Fruit fly (Drosophila melanogaster): ENCODE data around the gene CG12541.
A peak's percentile ranks its signal among the peaks of the same experiment; 100 is the strongest.

The CG12541 gene

DNA sequence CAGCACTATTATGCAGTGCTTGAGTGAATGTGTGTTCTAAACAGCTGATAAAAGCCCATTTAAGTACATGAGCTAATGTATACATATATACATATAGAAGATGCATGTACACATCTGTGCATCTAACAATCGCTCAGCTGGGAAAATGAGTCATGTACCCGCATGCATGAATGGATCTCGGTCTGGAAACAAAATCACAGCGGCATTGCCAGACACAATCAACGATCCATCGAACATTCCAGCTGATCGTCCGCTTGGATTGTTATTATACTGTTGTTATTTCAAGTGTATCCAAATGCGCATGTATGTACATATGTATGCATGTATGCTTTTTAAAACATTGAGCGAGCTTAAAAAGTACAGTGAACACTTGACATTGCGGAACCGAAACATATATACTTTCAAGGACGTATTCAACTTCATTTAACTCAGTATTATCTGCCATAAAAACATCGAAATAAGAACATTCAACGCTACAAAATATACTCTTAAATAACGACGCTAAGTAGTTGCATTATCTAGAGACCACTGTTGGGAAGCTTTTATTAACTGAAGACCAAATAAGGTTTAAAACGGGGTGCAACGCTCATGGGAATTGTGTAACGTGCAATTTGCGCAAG, 29.6 kb upstream of the CG12541 start (continued):
- peak; percentile 93 for TF ChIP-seq Hr39 (GFP tag; optimal IDR thresholded peaks at IDR 0.05)
- TF ChIP-seq Hr4 (GFP tag; optimal IDR thresholded peaks at IDR 0.05): peak; percentile 88
- peak; percentile 91 for TF ChIP-seq esn (GFP tag; optimal IDR thresholded peaks at IDR 0.05)
- TF ChIP-seq pdm3 (GFP tag; optimal IDR thresholded peaks at IDR 0.05): peak; percentile 90
- peak; percentile 49 to 62 for TF ChIP-seq salr (GFP tag; optimal IDR thresholded peaks at IDR 0.05)
- peak; percentile 90 for TF ChIP-seq topi (GFP tag; optimal IDR thresholded peaks at IDR 0.05)
- TF ChIP-seq Sox14 (GFP tag; optimal IDR thresholded peaks at IDR 0.05): peak; percentile 84
- peak; percentile 17 for TF ChIP-seq CG9139 (GFP tag; optimal IDR thresholded peaks at IDR 0.05)
- TF ChIP-seq CG7368 (GFP tag; optimal IDR thresholded peaks at IDR 0.05): peak; percentile 83
- peak; percentile 75 for TF ChIP-seq Gug (GFP tag; IDR thresholded peaks at IDR 0.05)
- TF ChIP-seq CG4318 (GFP tag; optimal IDR thresholded peaks at IDR 0.05): peak; percentile 70
- peak; percentile 74 for TF ChIP-seq CG6808 (GFP tag; optimal IDR thresholded peaks at IDR 0.05)
- TF ChIP-seq CG31627 (GFP tag; optimal IDR thresholded peaks at IDR 0.05): peak; percentile 92
- peak; percentile 70 for TF ChIP-seq dac (GFP tag; optimal IDR thresholded peaks at IDR 0.05)
- peak; percentile 78 for TF ChIP-seq achi (GFP tag; optimal IDR thresholded peaks at IDR 0.05)
- TF ChIP-seq spab (GFP tag; optimal IDR thresholded peaks at IDR 0.05): peak; percentile 31
- peak; percentile 85 for TF ChIP-seq CG15336 (GFP tag; IDR thresholded peaks at IDR 0.05)
- TF ChIP-seq Sox15 (GFP tag; optimal IDR thresholded peaks at IDR 0.05): peak; percentile 73

DNA sequence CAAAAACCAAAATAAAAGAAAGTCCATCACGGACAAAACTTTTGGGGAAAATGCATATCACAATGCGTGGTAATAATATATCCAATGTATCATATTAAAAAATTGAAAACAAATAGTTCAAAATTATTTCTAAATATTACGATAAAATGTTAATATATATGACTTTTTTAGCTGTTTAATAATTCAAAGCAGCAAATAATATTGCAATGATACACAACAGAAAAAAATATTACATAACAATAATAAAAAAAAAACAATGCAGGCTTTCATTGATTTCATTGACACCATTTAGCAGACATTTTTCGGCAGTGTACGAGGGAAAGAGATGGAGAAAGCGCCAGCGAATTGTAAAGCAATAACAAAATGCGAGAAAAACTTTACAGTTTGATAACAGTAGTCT, 29.0 kb upstream of the CG12541 start:
- TF ChIP-seq Hr4 (GFP tag; optimal IDR thresholded peaks at IDR 0.05): peak; percentile 63
- TF ChIP-seq topi (GFP tag; optimal IDR thresholded peaks at IDR 0.05): no peak
- peak; percentile 51; the same call in 1 of the 3 replicates for TF ChIP-seq CG8119 (GFP tag; IDR thresholded peaks at IDR 0.05)
- peak; percentile 43; the same call in 1 of the 3 replicates for TF ChIP-seq eg (GFP tag; IDR thresholded peaks at IDR 0.05)
- TF ChIP-seq Eip78C (GFP tag): peak; percentile 70
- TF ChIP-seq CG32006 (GFP tag; optimal IDR thresholded peaks at IDR 0.05): peak; percentile 72
- no peak for TF ChIP-seq CG16779 (tag; optimal IDR thresholded peaks at IDR 0.05)
- peak; percentile 33 for TF ChIP-seq CG4318 (GFP tag; optimal IDR thresholded peaks at IDR 0.05)

DNA sequence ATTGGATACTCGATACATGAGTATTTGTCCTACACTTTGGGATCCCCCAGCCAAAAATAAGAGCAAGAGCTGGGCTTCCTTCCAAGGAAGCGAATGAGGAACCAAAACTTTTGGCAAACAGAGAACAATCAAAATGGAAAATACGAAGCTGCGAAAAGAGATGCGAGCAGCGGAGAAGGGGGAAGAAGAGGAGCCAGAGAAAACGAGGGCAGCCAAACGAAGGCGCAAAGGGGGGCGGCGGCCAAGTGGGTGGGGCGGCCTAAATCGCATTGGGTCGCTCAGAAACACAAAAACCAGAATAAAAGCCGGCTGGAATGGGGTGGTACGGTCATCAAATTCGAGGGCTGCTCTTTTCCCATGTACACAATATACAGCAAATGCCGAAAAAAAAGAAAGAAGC, 28.3 kb upstream of the CG12541 start:
- TF ChIP-seq Gug (GFP tag; IDR thresholded peaks at IDR 0.05) (no peak), Sox102F (GFP tag; optimal IDR thresholded peaks at IDR 0.05) (no peak), Lpt (GFP tag; optimal IDR thresholded peaks at IDR 0.05) (no peak), fd59A (GFP tag; optimal IDR thresholded peaks at IDR 0.05) (no peak), Ets96B (tag; optimal IDR thresholded peaks at IDR 0.05) (no peak), CG6792 (GFP tag; optimal IDR thresholded peaks at IDR 0.05) (no peak), CG11294 (GFP tag; IDR thresholded peaks at IDR 0.05) (no peak), Eip78C (GFP tag) (no peak), CG16779 (tag; optimal IDR thresholded peaks at IDR 0.05) (no peak), Smox (GFP tag; optimal IDR thresholded peaks at IDR 0.05) (no peak), vri (GFP tag; optimal IDR thresholded peaks at IDR 0.05) (no peak), Ets21C (GFP tag; optimal IDR thresholded peaks at IDR 0.05) (no peak), topi (GFP tag; optimal IDR thresholded peaks at IDR 0.05) (no peak), fkh (GFP tag; optimal IDR thresholded peaks at IDR 0.05) (no peak), CG31627 (GFP tag; optimal IDR thresholded peaks at IDR 0.05) (no peak), Sox15 (GFP tag; optimal IDR thresholded peaks at IDR 0.05) (no peak), CG8319 (GFP tag; optimal IDR thresholded peaks at IDR 0.05) (no peak)

DNA sequence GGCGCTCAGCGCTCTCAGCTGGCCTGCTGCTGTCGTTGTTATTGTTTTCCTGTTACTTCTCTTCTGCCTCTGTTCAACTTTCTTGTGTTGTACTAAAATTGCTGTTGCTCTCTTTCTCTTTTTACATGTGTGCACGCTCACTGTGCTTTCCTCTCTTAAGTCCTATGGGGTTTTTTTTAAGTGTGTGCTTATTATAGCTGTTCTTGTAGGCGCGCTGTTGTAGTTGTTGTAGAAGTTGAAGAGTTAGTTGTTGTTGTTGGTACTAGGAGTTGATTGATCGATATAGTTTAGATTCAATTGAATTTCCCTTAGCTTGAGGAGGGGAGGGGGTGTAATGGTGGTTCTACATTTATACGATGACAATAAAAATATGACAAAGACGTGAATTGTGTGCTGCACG, 26.1 kb upstream of the CG12541 start:
- no peak for TF ChIP-seq CG6276 (GFP tag; optimal IDR thresholded peaks at IDR 0.05)
- TF ChIP-seq dsx (GFP tag; optimal IDR thresholded peaks at IDR 0.05; ENCODE audit: poor library complexity, severe bottlenecking): no peak
- no peak for TF ChIP-seq Gug (GFP tag; IDR thresholded peaks at IDR 0.05)
- TF ChIP-seq CG34406 (GFP tag; optimal IDR thresholded peaks at IDR 0.05): no peak
- no peak for TF ChIP-seq CG31627 (GFP tag; optimal IDR thresholded peaks at IDR 0.05)
- no peak for TF ChIP-seq Ets96B (tag; optimal IDR thresholded peaks at IDR 0.05)
- no peak for TF ChIP-seq CG3919 (GFP tag; optimal IDR thresholded peaks at IDR 0.05)
- TF ChIP-seq CG8119 (GFP tag; IDR thresholded peaks at IDR 0.05): no peak
- TF ChIP-seq CG11902 (GFP tag; optimal IDR thresholded peaks at IDR 0.05): no peak
- TF ChIP-seq fd85E (GFP tag; optimal IDR thresholded peaks at IDR 0.05): no peak
- no peak for TF ChIP-seq CG6808 (GFP tag; optimal IDR thresholded peaks at IDR 0.05)
- no peak for TF ChIP-seq salr (GFP tag; optimal IDR thresholded peaks at IDR 0.05)
- no peak for TF ChIP-seq CG6163 (GFP tag; IDR thresholded peaks at IDR 0.05)
- TF ChIP-seq pdm3 (GFP tag; optimal IDR thresholded peaks at IDR 0.05): no peak
- TF ChIP-seq Lpt (GFP tag; optimal IDR thresholded peaks at IDR 0.05): no peak
- TF ChIP-seq Hr4 (GFP tag; optimal IDR thresholded peaks at IDR 0.05): no peak
- no peak for TF ChIP-seq Eip93F (GFP tag; optimal IDR thresholded peaks at IDR 0.05)
- TF ChIP-seq CG15336 (GFP tag; IDR thresholded peaks at IDR 0.05): no peak
- TF ChIP-seq CG16779 (tag; optimal IDR thresholded peaks at IDR 0.05): no peak
